Fruit fly (Drosophila melanogaster) whole organism: Measurements from ENCODE around the gene TotM.
A peak's percentile ranks its signal among the peaks of the same experiment; 100 is the strongest.

Experiments
- CG8478 ChIP-seq: fragments of >200 bp; optimal IDR thresholded peaks from 2 replicates; lab custom pipeline; 2018; ENCODE audit warnings: inconsistent platforms
- Dll ChIP-seq: fragments of >200 bp; optimal IDR thresholded peaks from 2 replicates; lab custom pipeline; 2017
- EcR ChIP-seq, 2 experiments: fragments of >200 bp; optimal IDR thresholded peaks; 2 replicates each; lab custom pipeline; 2017; ENCODE audit warnings: missing biosample characterization in 2 of 2, missing genetic modification characterization in 2 of 2, missing genetic modification reagents in 2 of 2
- pan ChIP-seq: fragments of >200 bp; optimal IDR thresholded peaks from 2 replicates; lab custom pipeline; 2017
- psq ChIP-seq: fragments of >200 bp; optimal IDR thresholded peaks from 2 replicates; lab custom pipeline; 2017
- usp ChIP-seq: fragments of >200 bp; optimal IDR thresholded peaks from 2 replicates; lab custom pipeline; 2017; ENCODE audit warnings: missing biosample characterization, missing genetic modification characterization, mixed read lengths

TotM gene

dm6 chr2L:5294392-5295244 lies 35.0 kb upstream of the TotM start:
- TF ChIP-seq psq (lab: Kevin White, UChicago): no peak
- peak; percentile 72 to 75 for TF ChIP-seq EcR (GFP tag; optimal IDR thresholded peaks at IDR 0.05; lab: Kevin White, UChicago)

dm6 chr2L:5295245-5295572 lies 34.4 kb upstream of the TotM start:
- TF ChIP-seq Dll (lab: Kevin White, UChicago): no peak
- TF ChIP-seq usp (GFP tag; lab: Kevin White, UChicago): no peak
- TF ChIP-seq CG8478 (lab: Kevin White, UChicago): no peak
- TF ChIP-seq EcR (GFP tag; optimal IDR thresholded peaks at IDR 0.05; lab: Kevin White, UChicago): no peak
- TF ChIP-seq pan: no peak
- no peak for TF ChIP-seq psq (lab: Kevin White, UChicago)

DNA sequence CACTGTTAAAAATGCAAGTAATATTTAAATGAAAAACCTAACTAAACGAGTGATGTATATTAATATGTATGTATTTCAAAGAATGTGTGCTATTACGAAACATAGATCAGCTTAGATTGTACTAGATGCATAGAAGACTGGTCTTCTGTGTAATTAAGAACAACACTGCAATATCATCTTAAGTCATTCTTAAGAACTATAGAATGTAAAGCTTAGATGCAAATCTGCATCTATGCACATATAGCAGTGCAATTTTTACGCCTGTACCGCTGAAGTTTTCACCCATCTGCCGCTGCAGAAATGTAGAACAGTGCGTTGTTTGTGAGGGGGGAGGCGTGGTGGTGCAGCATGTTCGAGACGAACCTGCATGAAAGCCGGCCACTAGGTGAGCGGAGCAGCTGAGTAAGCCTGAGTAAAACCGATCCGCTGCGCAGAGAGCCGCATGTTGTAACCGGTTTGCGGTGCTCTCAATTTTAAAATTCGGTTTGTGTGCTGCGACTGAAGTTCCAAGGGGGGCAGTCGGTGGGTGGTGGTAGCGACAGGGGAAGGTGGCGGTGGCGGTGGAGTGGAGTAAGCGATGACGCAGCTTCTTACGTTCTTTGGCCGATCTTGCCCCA lies 32.9 kb upstream of the TotM start:
- peak in 1 of 2 experiments; percentile 25 for TF ChIP-seq EcR (GFP tag; optimal IDR thresholded peaks at IDR 0.05; lab: Kevin White, UChicago)
- TF ChIP-seq Dll (lab: Kevin White, UChicago): peak; percentile 82
- no peak for TF ChIP-seq psq (lab: Kevin White, UChicago)

DNA sequence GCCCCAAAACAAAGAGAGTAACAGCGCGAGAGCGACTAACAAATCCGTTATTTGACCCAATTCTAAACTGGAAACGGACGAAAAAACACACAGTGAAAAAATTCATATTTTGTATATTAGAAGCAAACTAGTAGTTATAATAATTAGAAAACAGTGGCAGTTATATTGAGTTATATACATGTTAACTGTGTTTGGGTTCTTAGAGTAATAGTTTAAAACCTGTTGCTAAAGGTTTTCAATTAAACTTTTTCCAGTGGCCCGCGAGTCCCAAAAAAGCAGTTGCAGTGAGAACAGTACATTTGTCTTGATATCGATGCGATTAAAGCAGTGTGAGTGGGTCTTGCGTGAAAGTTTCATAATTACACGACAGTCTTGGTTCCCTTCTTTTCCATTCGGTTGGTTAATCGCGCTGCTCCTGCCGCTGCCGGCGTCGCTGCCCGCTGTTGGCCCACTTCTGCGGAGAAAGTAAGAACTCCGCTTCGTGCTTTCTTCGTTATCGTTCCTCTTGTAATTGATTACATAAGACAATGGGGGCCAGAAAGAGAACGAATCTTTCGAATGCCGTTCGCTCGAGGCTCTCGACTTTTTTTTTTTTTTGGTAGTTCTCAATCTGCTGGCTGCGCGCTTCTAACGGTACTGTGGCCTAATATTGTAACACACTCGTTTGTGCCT lies 32.2 kb upstream of the TotM start:
- TF ChIP-seq EcR (GFP tag; optimal IDR thresholded peaks at IDR 0.05; lab: Kevin White, UChicago) (no peak), usp (GFP tag; lab: Kevin White, UChicago) (no peak), Dll (lab: Kevin White, UChicago) (no peak), pan (no peak), psq (lab: Kevin White, UChicago) (no peak), CG8478 (lab: Kevin White, UChicago) (no peak)

- TF ChIP-seq pan (no peak), Dll (lab: Kevin White, UChicago) (no peak), CG8478 (lab: Kevin White, UChicago) (no peak), EcR (GFP tag; optimal IDR thresholded peaks at IDR 0.05; lab: Kevin White, UChicago) (no peak), psq (lab: Kevin White, UChicago) (no peak), usp (GFP tag; lab: Kevin White, UChicago) (no peak)
Measured at dm6 chr2L:5297961-5298311, 31.7 kb upstream of the TotM start.

DNA sequence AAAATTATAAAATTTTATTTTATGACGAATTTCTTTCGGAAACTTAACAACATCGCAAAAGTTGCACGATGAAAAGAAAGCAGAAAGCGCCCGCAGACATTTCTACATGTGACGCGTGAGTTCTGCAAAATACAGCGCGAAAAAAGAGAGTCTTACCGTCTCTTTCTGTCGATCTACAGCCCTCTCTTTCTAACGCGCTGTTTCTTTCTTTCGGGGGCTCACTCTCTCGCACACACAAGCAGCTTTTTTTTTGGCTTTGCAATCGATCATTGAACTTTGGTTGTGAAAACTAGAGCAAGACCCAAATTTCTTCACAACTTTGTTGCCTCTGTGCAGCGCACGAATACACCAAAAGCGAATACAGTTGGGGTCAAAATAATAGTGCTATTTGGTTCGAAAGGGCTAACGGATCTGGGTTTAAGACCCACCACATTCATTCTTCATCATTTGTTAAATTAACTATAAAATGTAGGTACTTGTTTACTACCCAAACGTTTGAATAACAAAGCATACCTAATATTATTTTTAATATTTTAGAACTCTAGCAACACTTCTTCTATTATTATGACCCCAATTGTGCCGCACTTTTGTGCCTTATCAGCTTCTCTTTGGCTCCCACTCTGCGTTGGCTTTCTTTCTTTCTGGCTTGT lies 30.6 kb upstream of the TotM start:
- TF ChIP-seq CG8478 (lab: Kevin White, UChicago) (peak; percentile 32), Dll (lab: Kevin White, UChicago) (no peak), EcR (GFP tag; optimal IDR thresholded peaks at IDR 0.05; lab: Kevin White, UChicago) (peak in 1 of 2 experiments; percentile 75)

- TF ChIP-seq EcR (GFP tag; optimal IDR thresholded peaks at IDR 0.05; lab: Kevin White, UChicago) (no peak), pan (no peak), CG8478 (lab: Kevin White, UChicago) (no peak), psq (lab: Kevin White, UChicago) (no peak), Dll (lab: Kevin White, UChicago) (no peak)
Measured at dm6 chr2L:5299628-5299986, 30.1 kb upstream of the TotM start.

- TF ChIP-seq EcR (GFP tag; optimal IDR thresholded peaks at IDR 0.05; lab: Kevin White, UChicago) (peak in 1 of 2 experiments; percentile 70), Dll (lab: Kevin White, UChicago) (no peak)
Measured at dm6 chr2L:5300237-5300668, 29.4 kb upstream of the TotM start.

dm6 chr2L:5300785-5301616 lies 28.7 kb upstream of the TotM start:
- TF ChIP-seq usp (GFP tag; lab: Kevin White, UChicago) (no peak), Dll (lab: Kevin White, UChicago) (peak; percentile 15)

DNA sequence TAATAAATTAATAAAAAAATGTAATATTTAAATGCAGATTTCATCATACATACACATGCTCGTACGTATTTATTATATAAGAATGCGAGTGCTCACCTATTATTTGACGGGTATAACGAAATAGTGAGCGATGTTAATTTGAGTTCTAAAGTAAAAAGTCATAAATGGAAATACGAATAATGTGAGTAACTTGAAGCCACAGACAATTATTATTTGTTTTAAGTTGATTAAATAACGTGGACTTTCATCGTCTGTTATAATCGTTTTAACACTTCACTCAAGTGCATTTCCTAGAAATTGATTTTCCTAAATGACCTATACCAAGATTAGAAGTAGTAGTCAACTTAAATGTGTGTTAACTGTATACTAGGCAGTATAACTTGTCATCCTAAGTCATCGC lies 27.4 kb upstream of the TotM start:
- peak; percentile 53 for TF ChIP-seq pan
- no peak for TF ChIP-seq EcR (GFP tag; optimal IDR thresholded peaks at IDR 0.05; lab: Kevin White, UChicago)

dm6 chr2L:5302692-5303043 lies 27.0 kb upstream of the TotM start:
- no peak for TF ChIP-seq CG8478 (lab: Kevin White, UChicago)
- TF ChIP-seq pan: no peak
- TF ChIP-seq usp (GFP tag; lab: Kevin White, UChicago): no peak
- TF ChIP-seq psq (lab: Kevin White, UChicago): no peak
- TF ChIP-seq EcR (GFP tag; optimal IDR thresholded peaks at IDR 0.05; lab: Kevin White, UChicago): no peak
- no peak for TF ChIP-seq Dll (lab: Kevin White, UChicago)
